Worm (Caenorhabditis elegans) whole organism, L4/young adult: ENCODE measurements around the gene str-5.

Experiments
- dao-5 ChIP-seq: sonication (generic microtip); optimal IDR thresholded peaks from 2 replicates; lab custom pipeline; 2016; ENCODE audit warnings: missing genotype, missing genetic modification characterization, moderate library complexity, missing compliant biosample characterization
- him-1 ChIP-seq: sonication (generic microtip); optimal IDR thresholded peaks from 2 replicates; lab custom pipeline; 2016; ENCODE audit warnings: missing genotype, missing genetic modification reagents, missing genetic modification characterization, missing compliant biosample characterization

DNA sequence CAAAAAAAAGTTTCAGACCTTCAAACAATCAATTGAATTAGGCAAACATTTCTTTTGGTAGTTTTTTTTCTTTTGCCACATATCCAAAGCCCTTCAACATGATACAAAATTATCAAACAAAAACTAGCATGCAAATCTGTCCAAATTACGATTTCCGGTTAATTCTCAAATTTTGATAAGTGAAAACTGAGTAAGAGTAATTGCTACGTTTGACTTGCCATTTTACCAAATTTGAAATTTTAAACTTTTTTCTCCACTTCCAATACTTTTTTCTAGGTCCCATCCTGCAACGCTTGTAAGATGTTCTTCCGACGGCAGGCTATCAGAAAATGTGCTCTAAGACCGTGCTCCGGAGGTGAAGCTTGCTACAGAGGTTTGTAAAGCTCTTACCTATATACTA is 43.0 kb downstream of the str-5 start, which contains the start of gene nhr-223:
- TF ChIP-seq him-1 (tag; lab: Kevin White, UChicago) (no peak), dao-5 (tag; lab: Kevin White, UChicago) (no peak)
